Worm (Caenorhabditis elegans): Measurements from ENCODE around the gene fbxb-30.
"Not testable (repeated sequence)": the region's sequence is repeated elsewhere in the genome, so short reads cannot be mapped to it uniquely, and the experiment has no call there.

- TF ChIP-seq nhr-237 (tag; optimal IDR thresholded peaks at IDR 0.05); ama-1 (optimal IDR thresholded peaks at IDR 0.05); ztf-4 (tag; optimal IDR thresholded peaks at IDR 0.05); snpc-4 (tag; optimal IDR thresholded peaks at IDR 0.05); fos-1 (tag; optimal IDR thresholded peaks at IDR 0.05); sox-4 (tag; optimal IDR thresholded peaks at IDR 0.05); ztf-11 (tag; optimal IDR thresholded peaks at IDR 0.05); egl-27 (tag; optimal IDR thresholded peaks at IDR 0.05); egl-13 (tag; optimal IDR thresholded peaks at IDR 0.05); efl-1 (optimal IDR thresholded peaks at IDR 0.05); efl-1 (GFP tag; optimal IDR thresholded peaks at IDR 0.05 in 1 of 2); unc-98 (GFP tag; IDR thresholded peaks at IDR 0.05); ceh-82 (tag; optimal IDR thresholded peaks at IDR 0.05); isw-1 (GFP tag; IDR thresholded peaks at IDR 0.05): not testable (repeated sequence)
These were observed 42.7 kb upstream of the fbxb-30 start, which contains the start of gene fbxb-45 for ce11 chrII:1043932-1044331.

All from whole organism, L1 larva.